Worm (Caenorhabditis elegans): ENCODE measurements around the gene clec-166.

Gene clec-166

ce11 chrIV:1274583-1274982, 23.4 kb upstream of the clec-166 start, which contains the start of gene C09E9.1 (continued):
- TF ChIP-seq rnt-1 (tag; optimal IDR thresholded peaks at IDR 0.05) (peak; percentile 74), fkh-4 (tag; optimal IDR thresholded peaks at IDR 0.05; ENCODE audit: borderline replicate concordance) (no peak), lsy-2 (tag; optimal IDR thresholded peaks at IDR 0.05) (peak; percentile 67 to 73), mep-1 (tag; optimal IDR thresholded peaks at IDR 0.05) (peak; percentile 67), nhr-20 (tag; optimal IDR thresholded peaks at IDR 0.05) (peak; percentile 63), jun-1 (tag; optimal IDR thresholded peaks at IDR 0.05) (peak; percentile 59), mab-9 (GFP tag; IDR thresholded peaks at IDR 0.05) (peak; percentile 36; the same call in 1 of the 2 replicates)

- TF ChIP-seq nhr-237 (tag; optimal IDR thresholded peaks at IDR 0.05) (no peak), C04F5.9 (tag; optimal IDR thresholded peaks at IDR 0.05) (no peak), aha-1 (tag; optimal IDR thresholded peaks at IDR 0.05) (no peak), efl-3 (GFP tag; optimal IDR thresholded peaks at IDR 0.05) (no peak), nhr-85 (tag) (no peak), mab-9 (GFP tag; IDR thresholded peaks at IDR 0.05) (no peak), elt-3 (tag; optimal IDR thresholded peaks at IDR 0.05) (no peak), unc-98 (GFP tag; IDR thresholded peaks at IDR 0.05) (no peak), jun-1 (tag; optimal IDR thresholded peaks at IDR 0.05) (no peak), elt-2 (tag; optimal IDR thresholded peaks at IDR 0.05) (no peak), fkh-8 (tag; optimal IDR thresholded peaks at IDR 0.05) (no peak), nhr-28 (tag; optimal IDR thresholded peaks at IDR 0.05) (no peak), aly-2 (tag; optimal IDR thresholded peaks at IDR 0.05) (no peak), C34B4.2 (tag; optimal IDR thresholded peaks at IDR 0.05) (no peak), vab-15 (tag; optimal IDR thresholded peaks at IDR 0.05) (no peak), sox-4 (tag; optimal IDR thresholded peaks at IDR 0.05) (no peak), lin-13 (GFP tag; optimal IDR thresholded peaks at IDR 0.05) (no peak), zip-4 (GFP tag; optimal IDR thresholded peaks at IDR 0.05) (no peak), pqm-1 (tag; optimal IDR thresholded peaks at IDR 0.05) (no peak)
Observed at ce11 chrIV:1266724-1267123, 15.6 kb upstream of the clec-166 start, which contains the start of gene clec-170. Gene clec-170 (plus strand): TSS chrIV:1266866.

ce11 chrIV:1266138-1266537, 15.0 kb upstream of the clec-166 start:
- TF ChIP-seq jun-1 (tag; optimal IDR thresholded peaks at IDR 0.05), result peak; percentile 52
- TF ChIP-seq elt-2 (tag; optimal IDR thresholded peaks at IDR 0.05), result peak; percentile 96
- peak; percentile 87 for TF ChIP-seq pqm-1 (tag; optimal IDR thresholded peaks at IDR 0.05)
- peak in 1 of 2 experiments; percentile 9 for TF ChIP-seq lin-35 (GFP tag; optimal IDR thresholded peaks at IDR 0.05)
- no peak for TF ChIP-seq lir-3 (tag; optimal IDR thresholded peaks at IDR 0.05; ENCODE audit: poor library complexity)

ce11 chrIV:1264928-1265327, 13.8 kb upstream of the clec-166 start, which contains the start of gene F38A1.13:
Gene F38A1.13 (plus strand): TSS chrIV:1265228.
- TF ChIP-seq egl-13 (tag; optimal IDR thresholded peaks at IDR 0.05) (no peak), lir-3 (tag; optimal IDR thresholded peaks at IDR 0.05; ENCODE audit: poor library complexity) (no peak), nhr-12 (tag; optimal IDR thresholded peaks at IDR 0.05) (no peak), fos-1 (tag; optimal IDR thresholded peaks at IDR 0.05) (no peak), C04F5.9 (tag; optimal IDR thresholded peaks at IDR 0.05) (no peak), nhr-85 (tag) (no peak), nhr-47 (tag; optimal IDR thresholded peaks at IDR 0.05) (no peak), pax-3 (tag; optimal IDR thresholded peaks at IDR 0.05) (no peak), lsy-2 (tag; optimal IDR thresholded peaks at IDR 0.05) (no peak), zag-1 (tag; optimal IDR thresholded peaks at IDR 0.05) (no peak), C16A3.4 (tag; optimal IDR thresholded peaks at IDR 0.05) (no peak), xbp-1 (tag; optimal IDR thresholded peaks at IDR 0.05) (no peak), hlh-4 (tag; optimal IDR thresholded peaks at IDR 0.05) (no peak), ceh-88 (GFP tag; IDR thresholded peaks at IDR 0.05) (no peak), ceh-8 (GFP tag; optimal IDR thresholded peaks at IDR 0.05) (no peak), nhr-19 (GFP tag; conservative IDR thresholded peaks at IDR 0.05) (no peak), ets-5 (GFP tag; IDR thresholded peaks at IDR 0.05) (no peak), nhr-237 (tag; optimal IDR thresholded peaks at IDR 0.05) (no peak)
